Worm (Caenorhabditis elegans): ENCODE results near the gene F08H9.4.

ce11 chrV:14446453-14446852 lies 17.8 kb downstream of the F08H9.4 start:
- no peak for TF ChIP-seq pqm-1 (tag; optimal IDR thresholded peaks at IDR 0.05)
- no peak for TF ChIP-seq dve-1 (tag; optimal IDR thresholded peaks at IDR 0.05)
- no peak for TF ChIP-seq pha-4 (tag; optimal IDR thresholded peaks at IDR 0.05)
- TF ChIP-seq ama-1 (optimal IDR thresholded peaks at IDR 0.05): no peak
- TF ChIP-seq ets-4 (tag; optimal IDR thresholded peaks at IDR 0.05): no peak
- no peak for TF ChIP-seq hlh-30 (tag; optimal IDR thresholded peaks at IDR 0.05; ENCODE audit: insufficient read depth)
- no peak for TF ChIP-seq pag-3 (tag; optimal IDR thresholded peaks at IDR 0.05; ENCODE audit: borderline replicate concordance)
- TF ChIP-seq ceh-31 (tag; optimal IDR thresholded peaks at IDR 0.05): no peak
- TF ChIP-seq nfya-1 (tag; optimal IDR thresholded peaks at IDR 0.05): no peak
- TF ChIP-seq hlh-15 (tag; optimal IDR thresholded peaks at IDR 0.05): no peak
- TF ChIP-seq ceh-6 (GFP tag; optimal IDR thresholded peaks at IDR 0.05): no peak
- TF ChIP-seq hlh-8 (tag; optimal IDR thresholded peaks at IDR 0.05): no peak

Data from whole organism, late embryonic.